Worm (Caenorhabditis elegans) whole organism, L1 larva: ENCODE results near the gene ostb-1.

ENCODE experiments used
- C16A3.4 ChIP-seq: fragments of 150-350 bp; optimal IDR thresholded peaks from 2 replicates; lab custom pipeline; 2014; ENCODE audit warnings: missing biosample characterization, missing genetic modification characterization
- F16B12.6 ChIP-seq: fragments of 150-350 bp; optimal IDR thresholded peaks from 2 replicates; lab custom pipeline; 2014; ENCODE audit warnings: missing biosample characterization, missing genetic modification characterization
- aly-2 ChIP-seq: fragments of 150-350 bp; optimal IDR thresholded peaks from 2 replicates; lab custom pipeline; 2014; ENCODE audit warnings: missing biosample characterization, missing genetic modification characterization
- blmp-1 ChIP-seq: fragments of 150-350 bp; optimal IDR thresholded peaks from 2 replicates; lab custom pipeline; 2014; ENCODE audit warnings: missing biosample characterization, missing genetic modification characterization
- ceh-8 ChIP-seq: fragments of 200-800 bp; sonication (Bioruptor generic); optimal IDR thresholded peaks from 2 replicates; lab custom pipeline; 2018; ENCODE audit warnings: mild to moderate bottlenecking, missing genetic modification characterization, moderate library complexity, missing compliant biosample characterization
- ceh-82 ChIP-seq, 3 experiments: fragments of 150-350 bp in 1 of 3; sonication (generic microtip) in 2 of 3; optimal IDR thresholded peaks; 2 replicates each; lab custom pipeline; 2014 to 2017; ENCODE audit warnings: missing biosample characterization in 3 of 3, missing genetic modification characterization in 3 of 3
- dpl-1 ChIP-seq, 3 experiments: fragments of 150-350 bp in 2 of 3; sonication (generic microtip) in 1 of 3; optimal IDR thresholded peaks; 2 replicates each; lab custom pipeline; 2014 to 2017; ENCODE audit warnings: missing biosample characterization in 3 of 3, missing genetic modification characterization in 3 of 3, missing genetic modification reagents in 3 of 3
- efl-1 ChIP-seq, 4 experiments: fragments of 150-350 bp; optimal IDR thresholded peaks in 3 of 4; peaks in 1 of 4; 1 replicate in 1 of 4; 2 replicates in 3 of 4; lab custom pipeline; 2014; ENCODE audit warnings: missing biosample characterization in 2 of 4, missing genetic modification characterization in 2 of 4, missing genetic modification reagents in 2 of 4
- egl-13 ChIP-seq: sonication (generic microtip); optimal IDR thresholded peaks from 2 replicates; lab custom pipeline; 2016; ENCODE audit warnings: missing genotype, missing genetic modification reagents, missing genetic modification characterization, missing compliant biosample characterization
- egl-27 ChIP-seq, 2 experiments: fragments of 150-350 bp in 1 of 2; sonication (generic microtip); optimal IDR thresholded peaks; 3 replicates each; lab custom pipeline; 2017 to 2018; ENCODE audit warnings: missing biosample characterization in 2 of 2, missing genetic modification characterization in 2 of 2, missing genetic modification reagents in 2 of 2
- elt-2 ChIP-seq: sonication (generic microtip); optimal IDR thresholded peaks from 2 replicates; lab custom pipeline; 2016; ENCODE audit warnings: missing genetic modification characterization, mild to moderate bottlenecking, inconsistent platforms, missing compliant biosample characterization, missing genetic modification reagents
- ets-5 ChIP-seq: fragments of 200-800 bp; sonication (Bioruptor generic); IDR thresholded peaks from 2 replicates; pipeline ENCODE4 v1.3.6; 2022; ENCODE audit warnings: missing genetic modification characterization, missing compliant biosample characterization
- fkh-4 ChIP-seq: sonication (generic microtip); optimal IDR thresholded peaks from 2 replicates; lab custom pipeline; 2016; ENCODE audit warnings: missing compliant biosample characterization, missing genetic modification characterization, borderline replicate concordance
- hlh-17 ChIP-seq: fragments of 200-800 bp; sonication (Bioruptor generic); optimal IDR thresholded peaks from 2 replicates; lab custom pipeline; 2018; ENCODE audit warnings: missing genetic modification characterization, mild to moderate bottlenecking, missing compliant biosample characterization, moderate library complexity, borderline replicate concordance
- hlh-4 ChIP-seq: sonication (generic microtip); optimal IDR thresholded peaks from 2 replicates; lab custom pipeline; 2016; ENCODE audit warnings: mild to moderate bottlenecking, missing genetic modification characterization, missing compliant biosample characterization
- hpl-2 ChIP-seq: fragments of 150-350 bp; optimal IDR thresholded peaks from 2 replicates; lab custom pipeline; 2014; ENCODE audit warnings: missing biosample characterization, missing genetic modification reagents, missing genetic modification characterization
- lin-13 ChIP-seq: fragments of 150-350 bp; optimal IDR thresholded peaks from 2 replicates; lab custom pipeline; 2014; ENCODE audit warnings: missing biosample characterization, missing genetic modification reagents, missing genetic modification characterization
- lin-14 ChIP-seq: fragments of 200-800 bp; sonication (Bioruptor generic); optimal IDR thresholded peaks from 2 replicates; lab custom pipeline; 2018; ENCODE audit warnings: mild to moderate bottlenecking, missing genetic modification characterization, moderate library complexity, missing compliant biosample characterization
- lin-15B ChIP-seq: fragments of 150-350 bp; sonication (generic microtip); optimal IDR thresholded peaks from 3 replicates; lab custom pipeline; 2014; ENCODE audit warnings: missing biosample characterization, missing genetic modification characterization
- lin-35 ChIP-seq, 2 experiments: fragments of 150-350 bp; optimal IDR thresholded peaks; 2 replicates each; lab custom pipeline; 2014; ENCODE audit warnings: missing biosample characterization in 2 of 2, missing genetic modification characterization in 2 of 2, missing genetic modification reagents in 2 of 2
- lir-3 ChIP-seq: sonication (generic microtip); optimal IDR thresholded peaks from 2 replicates; lab custom pipeline; 2016; ENCODE audit warnings: mild to moderate bottlenecking, missing genetic modification characterization, moderate library complexity, missing compliant biosample characterization; ENCODE audit not compliant: poor library complexity
- lsy-2 ChIP-seq, 2 experiments: fragments of 150-350 bp; optimal IDR thresholded peaks; 2 replicates each; lab custom pipeline; 2014; ENCODE audit warnings: missing biosample characterization in 2 of 2, missing genetic modification characterization in 2 of 2
- mab-9 ChIP-seq: fragments of 200-800 bp; sonication (Bioruptor generic); IDR thresholded peaks from 2 replicates; pipeline ENCODE4 v1.3.6; 2022; ENCODE audit warnings: missing genetic modification reagents, missing genetic modification characterization, missing compliant biosample characterization
- mef-2 ChIP-seq: fragments of 150-350 bp; optimal IDR thresholded peaks from 2 replicates; lab custom pipeline; 2014; ENCODE audit warnings: missing biosample characterization, missing genetic modification characterization
- mep-1 ChIP-seq: fragments of 150-350 bp; optimal IDR thresholded peaks from 2 replicates; lab custom pipeline; 2014; ENCODE audit warnings: missing biosample characterization, missing genetic modification characterization
- nhr-11 ChIP-seq: fragments of 150-350 bp; optimal IDR thresholded peaks from 2 replicates; lab custom pipeline; 2014; ENCODE audit warnings: missing biosample characterization, missing genetic modification characterization
- nhr-237 ChIP-seq: fragments of 150-350 bp; optimal IDR thresholded peaks from 2 replicates; lab custom pipeline; 2014; ENCODE audit warnings: missing biosample characterization, missing genetic modification characterization
- nhr-71 ChIP-seq: sonication (generic microtip); optimal IDR thresholded peaks from 2 replicates; lab custom pipeline; 2016; ENCODE audit warnings: mild to moderate bottlenecking, missing genetic modification characterization, moderate library complexity, missing compliant biosample characterization
- nhr-77 ChIP-seq: fragments of 150-350 bp; optimal IDR thresholded peaks from 2 replicates; lab custom pipeline; 2014; ENCODE audit warnings: missing biosample characterization, missing genetic modification characterization
- nhr-84 ChIP-seq: sonication (generic microtip); optimal IDR thresholded peaks from 2 replicates; lab custom pipeline; 2017; ENCODE audit warnings: missing biosample characterization, missing genetic modification characterization
- nhr-85 ChIP-seq: sonication (generic microtip); peaks from one replicate; lab custom pipeline; 2016; ENCODE audit warnings: missing genetic modification characterization, inconsistent platforms, missing compliant biosample characterization
- pax-3 ChIP-seq: fragments of 200-800 bp; sonication (Bioruptor generic); optimal IDR thresholded peaks from 2 replicates; lab custom pipeline; 2018; ENCODE audit warnings: mild to moderate bottlenecking, missing genetic modification characterization, moderate library complexity, missing compliant biosample characterization
- rnt-1 ChIP-seq: sonication (generic microtip); optimal IDR thresholded peaks from 2 replicates; lab custom pipeline; 2016; ENCODE audit warnings: mild to moderate bottlenecking, missing genetic modification characterization, moderate library complexity, missing compliant biosample characterization
- snpc-4 ChIP-seq: fragments of 150-350 bp; optimal IDR thresholded peaks from 2 replicates; lab custom pipeline; 2014; ENCODE audit warnings: missing biosample characterization, missing genetic modification characterization
- snu-23 ChIP-seq: sonication (generic microtip); optimal IDR thresholded peaks from 2 replicates; lab custom pipeline; 2016; ENCODE audit warnings: missing genetic modification characterization, missing compliant biosample characterization
- sup-37 ChIP-seq: fragments of 200-800 bp; sonication (Bioruptor generic); optimal IDR thresholded peaks from 2 replicates; lab custom pipeline; 2018; ENCODE audit warnings: mild to moderate bottlenecking, missing genetic modification characterization, missing compliant biosample characterization
- swsn-7 ChIP-seq: sonication (generic microtip); optimal IDR thresholded peaks from 2 replicates; lab custom pipeline; 2016; ENCODE audit warnings: missing genetic modification characterization, missing compliant biosample characterization
- tbx-2 ChIP-seq: sonication (generic microtip); optimal IDR thresholded peaks from 2 replicates; lab custom pipeline; 2016; ENCODE audit warnings: missing genetic modification characterization, missing compliant biosample characterization
- unc-130 ChIP-seq: fragments of 150-350 bp; optimal IDR thresholded peaks from 2 replicates; lab custom pipeline; 2017; ENCODE audit warnings: missing biosample characterization, missing genetic modification characterization, inconsistent platforms
- unc-86 ChIP-seq: sonication (generic microtip); optimal IDR thresholded peaks from 2 replicates; lab custom pipeline; 2016; ENCODE audit warnings: missing genetic modification characterization, missing compliant biosample characterization
- unc-98 ChIP-seq: fragments of 200-800 bp; sonication (Bioruptor generic); IDR thresholded peaks from 2 replicates; pipeline ENCODE4 v1.3.6; 2022; ENCODE audit warnings: missing genetic modification characterization, missing compliant biosample characterization
- vab-15 ChIP-seq: sonication (generic microtip); optimal IDR thresholded peaks from 2 replicates; lab custom pipeline; 2017; ENCODE audit warnings: missing genotype, mild to moderate bottlenecking, missing genetic modification characterization, missing compliant biosample characterization
- xbp-1 ChIP-seq: sonication (generic microtip); optimal IDR thresholded peaks from 2 replicates; lab custom pipeline; 2016; ENCODE audit warnings: missing genetic modification characterization, missing compliant biosample characterization
- zag-1 ChIP-seq: fragments of 150-350 bp; optimal IDR thresholded peaks from 2 replicates; lab custom pipeline; 2014; ENCODE audit warnings: missing biosample characterization, missing genetic modification characterization
- ztf-11 ChIP-seq, 2 experiments: sonication (generic microtip); optimal IDR thresholded peaks; 2 replicates each; lab custom pipeline; 2016 to 2017; ENCODE audit warnings: missing genetic modification characterization in 2 of 2, missing biosample characterization in 1 of 2, missing compliant biosample characterization in 1 of 2
- ztf-4 ChIP-seq: fragments of 150-350 bp; optimal IDR thresholded peaks from 2 replicates; lab custom pipeline; 2014; ENCODE audit warnings: missing biosample characterization, missing genetic modification characterization

The ostb-1 gene

DNA sequence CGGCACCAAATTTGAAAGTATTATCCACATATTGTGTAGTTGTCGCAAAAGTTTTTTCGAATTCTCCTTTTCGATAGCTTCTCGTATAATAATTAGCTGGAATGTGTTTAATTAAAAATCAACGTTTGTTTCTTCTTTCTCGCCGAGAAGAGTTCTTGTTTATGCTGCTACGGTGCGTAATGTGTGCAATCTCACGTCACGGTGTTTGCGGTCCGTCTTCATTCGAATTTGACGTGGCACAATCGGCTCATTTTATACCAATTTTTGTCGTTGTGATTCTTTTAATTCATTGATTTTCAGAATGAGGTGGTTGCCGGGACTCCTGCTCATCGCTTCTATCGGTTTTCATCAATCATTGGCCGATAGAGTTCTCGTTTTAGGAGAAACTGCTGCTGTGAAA lies at the start of gene ostb-1:
Gene ostb-1, plus strand, starts transcription at position 301 of the 400 bp plus-strand sequence.
- TF ChIP-seq dpl-1 (GFP tag; optimal IDR thresholded peaks at IDR 0.05; lab: Kevin White, UChicago) (peak; percentile 32 to 55 (median 55)), vab-15 (peak; percentile 4), egl-13 (tag; lab: Kevin White, UChicago) (no peak), ceh-82 (tag; optimal IDR thresholded peaks at IDR 0.05; lab: Kevin White, UChicago) (peak in 1 of 3 experiments; percentile 7), lsy-2 (tag; optimal IDR thresholded peaks at IDR 0.05; lab: Kevin White, UChicago) (peak; percentile 61 to 85), rnt-1 (tag; lab: Kevin White, UChicago) (peak; percentile 20), elt-2 (tag; lab: Kevin White, UChicago) (peak; percentile 4), snu-23 (GFP tag; lab: Kevin White, UChicago) (peak; percentile 20), unc-130 (peak; percentile 9), fkh-4 (tag; lab: Kevin White, UChicago) (no peak), mep-1 (peak; percentile 58), blmp-1 (tag; lab: Kevin White, UChicago) (peak; percentile 27), efl-1 (optimal IDR thresholded peaks at IDR 0.05; lab: Kevin White, UChicago) (peak; percentile 34 to 49), efl-1 (GFP tag; optimal IDR thresholded peaks at IDR 0.05 in 1 of 2; lab: Kevin White, UChicago) (peak; percentile 58 to 93), ztf-4 (no peak), F16B12.6 (peak; percentile 85), nhr-71 (tag; lab: Kevin White, UChicago) (peak; percentile 19), lin-35 (GFP tag; optimal IDR thresholded peaks at IDR 0.05; lab: Kevin White, UChicago) (peak; percentile 46 to 66), ets-5 (GFP tag; lab: Robert Waterston, UW) (no peak), xbp-1 (peak; percentile 49), swsn-7 (tag; lab: Kevin White, UChicago) (peak; percentile 2)

DNA sequence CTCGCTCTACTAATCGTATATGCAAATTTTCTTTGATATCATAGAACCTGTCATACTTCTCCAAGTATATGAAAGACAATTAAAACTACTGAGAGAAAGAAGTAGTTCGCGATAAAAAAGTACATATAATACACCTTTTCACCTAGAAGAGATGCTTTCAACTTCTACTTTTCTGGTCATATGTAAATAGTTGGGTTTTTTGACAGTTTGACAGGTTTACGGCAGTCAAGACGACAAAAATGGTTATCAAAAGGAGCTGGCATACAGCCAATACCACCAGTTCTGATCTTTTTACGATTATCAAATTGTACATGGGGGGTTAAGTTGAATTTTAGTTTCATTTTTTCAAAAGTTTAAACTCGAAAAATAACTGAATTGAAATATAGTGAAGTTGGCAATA lies 49.4 kb upstream of the ostb-1 start:
- no peak for TF ChIP-seq efl-1 (optimal IDR thresholded peaks at IDR 0.05; lab: Kevin White, UChicago)
- no peak for TF ChIP-seq efl-1 (GFP tag; optimal IDR thresholded peaks at IDR 0.05 in 1 of 2; lab: Kevin White, UChicago)
- TF ChIP-seq ztf-4, result no peak
- no peak for TF ChIP-seq C16A3.4 (tag; lab: Kevin White, UChicago)
- no peak for TF ChIP-seq ztf-11 (tag; optimal IDR thresholded peaks at IDR 0.05; lab: Kevin White, UChicago)
- TF ChIP-seq ets-5 (GFP tag; lab: Robert Waterston, UW), result no peak
- no peak for TF ChIP-seq egl-27 (tag; optimal IDR thresholded peaks at IDR 0.05; lab: Kevin White, UChicago)
- TF ChIP-seq snpc-4 (tag; lab: Kevin White, UChicago), result no peak
- no peak for TF ChIP-seq nhr-77
- TF ChIP-seq hlh-17 (GFP tag; lab: Kevin White, UChicago), result no peak
- TF ChIP-seq aly-2 (tag; lab: Kevin White, UChicago), result no peak
- TF ChIP-seq nhr-84 (tag; lab: Kevin White, UChicago), result no peak
- no peak for TF ChIP-seq zag-1 (tag; lab: Kevin White, UChicago)
- no peak for TF ChIP-seq lir-3
- no peak for TF ChIP-seq hlh-4 (tag; lab: Kevin White, UChicago)
- TF ChIP-seq mep-1, result no peak
- TF ChIP-seq tbx-2 (tag; lab: Kevin White, UChicago), result no peak
- TF ChIP-seq elt-2 (tag; lab: Kevin White, UChicago), result no peak

DNA sequence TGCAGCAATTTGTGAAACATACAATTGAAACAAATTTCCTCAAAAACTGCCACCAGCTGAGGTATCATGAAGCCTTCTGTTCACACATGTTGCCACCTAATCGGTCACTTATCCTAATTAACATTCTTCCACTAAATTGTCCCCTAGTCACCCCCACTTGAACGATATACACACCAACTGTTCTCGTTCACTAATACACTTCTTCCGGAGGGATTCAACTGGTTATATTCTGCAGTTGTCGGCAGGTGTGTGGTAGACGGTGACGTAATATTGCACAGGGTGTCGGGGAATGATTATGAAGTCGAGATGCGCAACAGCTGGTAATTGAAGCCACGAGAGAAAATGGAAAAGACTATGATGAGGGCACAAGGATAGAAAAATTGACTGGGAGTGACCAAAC lies 48.9 kb upstream of the ostb-1 start:
- TF ChIP-seq lin-15B (no peak), mep-1 (peak; percentile 9), ceh-82 (tag; optimal IDR thresholded peaks at IDR 0.05; lab: Kevin White, UChicago) (no peak), efl-1 (optimal IDR thresholded peaks at IDR 0.05; lab: Kevin White, UChicago) (no peak), efl-1 (GFP tag; optimal IDR thresholded peaks at IDR 0.05 in 1 of 2; lab: Kevin White, UChicago) (no peak), ceh-8 (no peak), nhr-237 (tag; lab: Kevin White, UChicago) (no peak), mef-2 (tag; lab: Kevin White, UChicago) (no peak), nhr-85 (peak; percentile 61), sup-37 (no peak), nhr-11 (tag; lab: Kevin White, UChicago) (no peak), lin-14 (GFP tag; lab: Kevin White, UChicago) (peak; percentile 18), ztf-11 (tag; optimal IDR thresholded peaks at IDR 0.05; lab: Kevin White, UChicago) (peak in 1 of 2 experiments; percentile 85), vab-15 (peak; percentile 54), unc-86 (no peak), xbp-1 (no peak), ztf-4 (no peak), pax-3 (tag; lab: Kevin White, UChicago) (no peak), mab-9 (no peak), tbx-2 (tag; lab: Kevin White, UChicago) (peak; percentile 79), lin-13 (GFP tag; lab: Kevin White, UChicago) (no peak), unc-98 (GFP tag; lab: Robert Waterston, UW) (no peak), hpl-2 (GFP tag; lab: Kevin White, UChicago) (no peak)
